Fruit fly (Drosophila melanogaster) whole organism, adult: Measurements from ENCODE around the gene CG15892.

Experiments
- CG11617 ChIP-seq: fragments of 200-800 bp; sonication (Bioruptor generic); optimal IDR thresholded peaks from 2 replicates; lab custom pipeline; 2017; ENCODE audit warnings: mild to moderate bottlenecking, missing biosample characterization, missing genetic modification reagents, missing genetic modification characterization
- ovo ChIP-seq: fragments of 200-800 bp; sonication (Bioruptor generic); optimal IDR thresholded peaks from 2 replicates; lab custom pipeline; 2016; ENCODE audit warnings: missing biosample characterization, missing genetic modification characterization

DNA sequence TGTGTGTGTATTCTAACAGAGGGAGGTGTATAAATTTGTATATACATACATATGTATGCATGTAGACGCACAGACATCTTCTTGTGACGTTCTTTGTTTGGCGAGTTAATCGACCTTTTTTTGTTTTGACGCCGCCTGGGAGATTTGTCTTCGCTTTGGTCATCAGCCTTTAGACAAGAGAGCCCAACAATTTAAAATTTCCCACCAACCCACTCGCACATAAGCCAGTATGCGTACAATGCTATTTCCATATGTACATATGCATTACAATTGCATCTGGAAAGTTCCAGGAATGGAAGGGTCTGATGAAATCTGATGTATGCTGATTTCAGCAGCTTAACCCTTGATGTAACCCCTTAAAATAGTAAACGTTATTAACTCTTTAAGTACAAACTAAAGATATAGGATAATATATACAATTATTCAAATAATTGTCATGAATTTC lies 14.5 kb downstream of the CG15892 start, which contains the start of gene Ubi-p5E:
- TF ChIP-seq CG11617 (no peak), ovo (GFP tag; lab: Kevin White, UChicago) (no peak)
